Fruit fly (Drosophila melanogaster) whole organism, embryonic: Measurements from ENCODE around the gene CG14273.
A peak's percentile ranks its signal among the peaks of the same experiment; 100 is the strongest.

Experiments
- Adf1 ChIP-seq: fragments of 200-800 bp; sonication (Bioruptor generic); IDR thresholded peaks from 2 replicates; pipeline ENCODE4 v1.3.6; 2022; ENCODE audit warnings: missing biosample characterization, missing genetic modification characterization
- CG10321 ChIP-seq: fragments of 200-800 bp; sonication (Bioruptor generic); IDR thresholded peaks from 2 replicates; pipeline ENCODE4 v1.3.6; 2022; ENCODE audit warnings: missing biosample characterization, missing genetic modification characterization
- CG10654 ChIP-seq: fragments of 200-800 bp; sonication (Bioruptor generic); optimal IDR thresholded peaks from 2 replicates; lab custom pipeline; 2016; ENCODE audit warnings: missing biosample characterization, missing genetic modification characterization
- CG13624 ChIP-seq: fragments of 200-800 bp; sonication (Bioruptor generic); optimal IDR thresholded peaks from 2 replicates; lab custom pipeline; 2016; ENCODE audit warnings: missing biosample characterization, missing genetic modification characterization
- CG13775 ChIP-seq: fragments of 200-800 bp; sonication (Bioruptor generic); optimal IDR thresholded peaks from 3 replicates; lab custom pipeline; 2017; ENCODE audit warnings: missing biosample characterization, mild to moderate bottlenecking, missing genetic modification characterization
- CG17385 ChIP-seq: fragments of 200-800 bp; sonication (Bioruptor generic); optimal IDR thresholded peaks from 3 replicates; lab custom pipeline; 2018; ENCODE audit warnings: missing biosample characterization, mild to moderate bottlenecking, missing genetic modification characterization
- CG17568 ChIP-seq: fragments of 200-800 bp; sonication (Bioruptor generic); optimal IDR thresholded peaks from 2 replicates; lab custom pipeline; 2018; ENCODE audit warnings: missing biosample characterization, mild to moderate bottlenecking, missing genetic modification characterization, moderate library complexity
- CG18476 ChIP-seq: fragments of 200-800 bp; sonication (Bioruptor generic); optimal IDR thresholded peaks from 2 replicates; lab custom pipeline; 2016; ENCODE audit warnings: missing biosample characterization, mild to moderate bottlenecking, missing genetic modification characterization
- CG18599 ChIP-seq: fragments of 200-800 bp; sonication (Bioruptor generic); optimal IDR thresholded peaks from 3 replicates; lab custom pipeline; 2017; ENCODE audit warnings: missing biosample characterization, missing genetic modification characterization, mild to moderate bottlenecking, moderate library complexity, missing genetic modification reagents
- CG2678 ChIP-seq: fragments of 200-800 bp; sonication (Bioruptor generic); optimal IDR thresholded peaks from 3 replicates; lab custom pipeline; 2019; ENCODE audit warnings: missing biosample characterization, mild to moderate bottlenecking, missing genetic modification characterization, moderate library complexity
- CG31224 ChIP-seq: fragments of 200-800 bp; sonication (Bioruptor generic); IDR thresholded peaks from 2 replicates; pipeline ENCODE4 v1.3.6; 2022; ENCODE audit warnings: missing biosample characterization, missing genetic modification characterization
- CG32532 ChIP-seq: fragments of 200-800 bp; sonication (Bioruptor generic); IDR thresholded peaks from 2 replicates; pipeline ENCODE4 v1.3.6; 2022; ENCODE audit warnings: missing biosample characterization, missing genetic modification characterization
- CG34224 ChIP-seq: fragments of 200-800 bp; sonication (Bioruptor generic); IDR thresholded peaks from 3 replicates; pipeline ENCODE4 v1.3.6; 2022; ENCODE audit warnings: missing biosample characterization, missing genetic modification characterization; ENCODE audit not compliant: partially characterized antibody
- CG3995 ChIP-seq: fragments of 200-800 bp; sonication (Bioruptor generic); optimal IDR thresholded peaks from 3 replicates; lab custom pipeline; 2016; ENCODE audit warnings: missing biosample characterization, missing genetic modification characterization
- CG43689 ChIP-seq: fragments of 200-800 bp; sonication (Bioruptor generic); IDR thresholded peaks from 2 replicates; pipeline ENCODE4 v1.3.6; 2022; ENCODE audit warnings: missing biosample characterization, missing genetic modification characterization
- CG7963 ChIP-seq: fragments of 200-800 bp; sonication (Bioruptor generic); IDR thresholded peaks from 3 replicates; pipeline ENCODE4 v1.3.6; 2022; ENCODE audit warnings: missing biosample characterization, missing genetic modification characterization; ENCODE audit not compliant: partially characterized antibody
- CG8924 ChIP-seq: fragments of 200-800 bp; optimal IDR thresholded peaks from 3 replicates; lab custom pipeline; 2019; ENCODE audit warnings: missing biosample characterization, mild to moderate bottlenecking, missing genetic modification characterization, moderate library complexity
- CG9609 ChIP-seq: fragments of 200-800 bp; sonication (Bioruptor generic); optimal IDR thresholded peaks from 3 replicates; lab custom pipeline; 2016; ENCODE audit warnings: missing biosample characterization, missing genetic modification characterization
- CrebB ChIP-seq: fragments of 200-800 bp; sonication (Bioruptor generic); optimal IDR thresholded peaks from 3 replicates; lab custom pipeline; 2018; ENCODE audit warnings: missing biosample characterization, mild to moderate bottlenecking, missing genetic modification characterization
- D19A ChIP-seq: fragments of 200-800 bp; optimal IDR thresholded peaks from 3 replicates; lab custom pipeline; 2019; ENCODE audit warnings: missing biosample characterization, mild to moderate bottlenecking, missing genetic modification characterization, moderate library complexity
- Dref ChIP-seq: fragments of 200-800 bp; sonication (Bioruptor generic); IDR thresholded peaks from 2 replicates; pipeline ENCODE4 v1.3.6; 2022; ENCODE audit warnings: missing biosample characterization, missing genetic modification characterization
- ERR ChIP-seq: fragments of 200-800 bp; sonication (Bioruptor generic); optimal IDR thresholded peaks from 2 replicates; lab custom pipeline; 2016; ENCODE audit warnings: missing biosample characterization, missing genetic modification characterization
- Gug ChIP-seq: fragments of 200-800 bp; sonication (Bioruptor generic); IDR thresholded peaks from 4 replicates; pipeline ENCODE4 v1.3.6; 2022; ENCODE audit warnings: missing biosample characterization, missing genetic modification characterization
- HLH54F ChIP-seq: fragments of 200-800 bp; sonication (Bioruptor generic); optimal IDR thresholded peaks from 3 replicates; lab custom pipeline; 2016; ENCODE audit warnings: missing biosample characterization, missing genetic modification characterization
- Jarid2 ChIP-seq: fragments of 200-800 bp; sonication (Bioruptor generic); optimal IDR thresholded peaks from 3 replicates; lab custom pipeline; 2017; ENCODE audit warnings: mild to moderate bottlenecking, missing biosample characterization, missing genetic modification reagents, missing genetic modification characterization
- Max ChIP-seq: fragments of 200-800 bp; sonication (Bioruptor generic); optimal IDR thresholded peaks from 2 replicates; lab custom pipeline; 2016; ENCODE audit warnings: missing biosample characterization, mild to moderate bottlenecking, missing genetic modification characterization
- Neu2 ChIP-seq: fragments of 200-800 bp; sonication (Bioruptor generic); optimal IDR thresholded peaks from 3 replicates; lab custom pipeline; 2016; ENCODE audit warnings: missing biosample characterization, missing genetic modification characterization, borderline replicate concordance
- Nf-YC ChIP-seq: fragments of 200-800 bp; optimal IDR thresholded peaks from 3 replicates; lab custom pipeline; 2019; ENCODE audit warnings: missing biosample characterization, mild to moderate bottlenecking, missing genetic modification characterization, moderate library complexity
- Sox100B ChIP-seq: fragments of 200-800 bp; sonication (Bioruptor generic); optimal IDR thresholded peaks from 3 replicates; lab custom pipeline; 2018; ENCODE audit warnings: missing biosample characterization, mild to moderate bottlenecking, missing genetic modification characterization
- Xbp1 ChIP-seq: fragments of 200-800 bp; sonication (Bioruptor generic); optimal IDR thresholded peaks from 3 replicates; lab custom pipeline; 2016; ENCODE audit warnings: missing biosample characterization, mild to moderate bottlenecking, missing genetic modification characterization
- abd-A ChIP-seq: fragments of 200-800 bp; sonication (Bioruptor generic); optimal IDR thresholded peaks from 3 replicates; lab custom pipeline; 2019; ENCODE audit warnings: missing biosample characterization, mild to moderate bottlenecking, missing genetic modification characterization, moderate library complexity
- ac ChIP-seq: fragments of 200-800 bp; sonication (Bioruptor generic); optimal IDR thresholded peaks from 3 replicates; lab custom pipeline; 2017; ENCODE audit warnings: missing biosample characterization, mild to moderate bottlenecking, missing genetic modification characterization
- az2 ChIP-seq: fragments of 200-800 bp; sonication (Bioruptor generic); optimal IDR thresholded peaks from 3 replicates; lab custom pipeline; 2016; ENCODE audit warnings: missing biosample characterization, missing genetic modification characterization
- croc ChIP-seq: fragments of 200-800 bp; sonication (Bioruptor generic); conservative IDR thresholded peaks from 3 replicates; pipeline ENCODE4 v1.3.6; 2022; ENCODE audit warnings: missing biosample characterization, missing genetic modification characterization
- dimm ChIP-seq: fragments of 200-800 bp; sonication (Bioruptor generic); IDR thresholded peaks from 2 replicates; pipeline ENCODE4 v1.3.6; 2022; ENCODE audit warnings: missing biosample characterization, missing genetic modification characterization
- eve ChIP-seq, 2 experiments: fragments of >200 bp; optimal IDR thresholded peaks; 2 replicates each; lab custom pipeline; 2017; ENCODE audit warnings: missing biosample characterization in 2 of 2, missing genetic modification characterization in 2 of 2
- gce ChIP-seq: fragments of 200-800 bp; sonication (Bioruptor generic); IDR thresholded peaks from 3 replicates; pipeline ENCODE4 v1.3.6; 2022; ENCODE audit warnings: missing biosample characterization, missing genetic modification characterization
- gcm2 ChIP-seq: fragments of 200-800 bp; sonication (Bioruptor generic); optimal IDR thresholded peaks from 2 replicates; lab custom pipeline; 2016; ENCODE audit warnings: missing biosample characterization, missing genetic modification characterization
- jigr1 ChIP-seq: fragments of 200-800 bp; sonication (Bioruptor generic); IDR thresholded peaks from 3 replicates; pipeline ENCODE4 v1.3.6; 2022; ENCODE audit warnings: missing biosample characterization, missing genetic modification characterization
- jing ChIP-seq: fragments of 200-800 bp; sonication (Bioruptor generic); optimal IDR thresholded peaks from 2 replicates; lab custom pipeline; 2018; ENCODE audit warnings: missing biosample characterization, mild to moderate bottlenecking, missing genetic modification characterization
- klu ChIP-seq: fragments of 200-800 bp; sonication (Bioruptor generic); IDR thresholded peaks from 2 replicates; pipeline ENCODE4 v1.3.6; 2022; ENCODE audit warnings: missing biosample characterization, missing genetic modification characterization
- nom ChIP-seq: fragments of 200-800 bp; sonication (Bioruptor generic); optimal IDR thresholded peaks from 2 replicates; lab custom pipeline; 2017; ENCODE audit warnings: missing biosample characterization, missing genetic modification characterization, mild to moderate bottlenecking, moderate library complexity, missing genetic modification reagents
- org-1 ChIP-seq: fragments of 200-800 bp; sonication (Bioruptor generic); optimal IDR thresholded peaks from 2 replicates; lab custom pipeline; 2017; ENCODE audit warnings: missing biosample characterization, missing genetic modification characterization
- pho ChIP-seq: fragments of 200-800 bp; sonication (Bioruptor generic); optimal IDR thresholded peaks from 2 replicates; lab custom pipeline; 2016; ENCODE audit warnings: missing biosample characterization, missing genetic modification characterization
- repo ChIP-seq: fragments of 200-800 bp; sonication (Bioruptor generic); optimal IDR thresholded peaks from 2 replicates; lab custom pipeline; 2016; ENCODE audit warnings: missing biosample characterization, missing genetic modification characterization
- slou ChIP-seq: fragments of 200-800 bp; sonication (Bioruptor generic); optimal IDR thresholded peaks from 3 replicates; lab custom pipeline; 2016; ENCODE audit warnings: missing biosample characterization, missing genetic modification characterization
- sna ChIP-seq: fragments of 200-800 bp; sonication (Bioruptor generic); IDR thresholded peaks from 2 replicates; pipeline ENCODE4 v1.3.6; 2022; ENCODE audit warnings: missing biosample characterization, missing genetic modification characterization; ENCODE audit not compliant: partially characterized antibody
- sug ChIP-seq: fragments of 200-800 bp; optimal IDR thresholded peaks from 2 replicates; lab custom pipeline; 2019; ENCODE audit warnings: missing biosample characterization, mild to moderate bottlenecking, missing genetic modification characterization, moderate library complexity
- trem ChIP-seq: fragments of 200-800 bp; optimal IDR thresholded peaks from 3 replicates; lab custom pipeline; 2019; ENCODE audit warnings: missing biosample characterization, mild to moderate bottlenecking, missing genetic modification characterization, moderate library complexity
- z ChIP-seq: fragments of 200-800 bp; sonication (Bioruptor generic); IDR thresholded peaks from 3 replicates; pipeline ENCODE4 v1.3.6; 2022; ENCODE audit warnings: missing biosample characterization, missing genetic modification characterization
- zen2 ChIP-seq: fragments of 200-800 bp; sonication (Bioruptor generic); IDR thresholded peaks from 3 replicates; pipeline ENCODE4 v1.3.6; 2022; ENCODE audit warnings: missing biosample characterization, missing genetic modification characterization; ENCODE audit not compliant: partially characterized antibody

The CG14273 gene

dm6 chr2L:8381508-8382036 lies 39.1 kb downstream of the CG14273 start, which contains the start of gene AlaRS (continued):
- TF ChIP-seq CG7963 (no peak), pho (GFP tag; lab: Kevin White, UChicago) (no peak), CG17568 (peak; percentile 29), slou (no peak), dimm (GFP tag; lab: Robert Waterston, UW) (no peak), org-1 (GFP tag; lab: Kevin White, UChicago) (no peak), CG34224 (GFP tag; lab: Robert Waterston, UW) (peak; percentile 61), trem (peak; percentile 53), Nf-YC (peak; percentile 40), CG18476 (GFP tag; lab: Kevin White, UChicago) (peak; percentile 12), gcm2 (GFP tag; lab: Kevin White, UChicago) (no peak), CG17385 (GFP tag; lab: Kevin White, UChicago) (peak; percentile 37), jing (GFP tag; lab: Kevin White, UChicago) (no peak), CG13624 (GFP tag; lab: Kevin White, UChicago) (peak; percentile 20), sna (GFP tag; lab: Robert Waterston, UW) (peak; percentile 75), az2 (GFP tag; lab: Kevin White, UChicago) (no peak), nom (peak; percentile 34), CG43689 (GFP tag; lab: Robert Waterston, UW) (no peak), CG32532 (GFP tag; lab: Robert Waterston, UW) (no peak; the same call in 1 of the 2 replicates), HLH54F (GFP tag; lab: Kevin White, UChicago) (no peak), repo (GFP tag; lab: Kevin White, UChicago) (no peak), sug (tag; lab: Kevin White, UChicago) (peak; percentile 33), z (GFP tag; lab: Robert Waterston, UW) (no peak), D19A (tag; lab: Kevin White, UChicago) (peak; percentile 19), CG13775 (GFP tag; lab: Kevin White, UChicago) (peak; percentile 44), Gug (GFP tag; lab: Robert Waterston, UW) (no peak), CG3995 (peak; percentile 13), eve (GFP tag; optimal IDR thresholded peaks at IDR 0.05; lab: Kevin White, UChicago) (no peak), Sox100B (peak; percentile 26), ac (GFP tag; lab: Kevin White, UChicago) (no peak), Neu2 (GFP tag; lab: Kevin White, UChicago) (no peak), abd-A (tag; lab: Kevin White, UChicago) (no peak), gce (GFP tag; lab: Robert Waterston, UW) (no peak), Jarid2 (GFP tag; lab: Kevin White, UChicago) (no peak), Adf1 (no peak), zen2 (GFP tag; lab: Robert Waterston, UW) (peak; percentile 59; the same call in 1 of the 3 replicates), CG10321 (GFP tag; lab: Robert Waterston, UW) (no peak), CG8924 (tag; lab: Kevin White, UChicago) (peak; percentile 28), CG9609 (GFP tag; lab: Kevin White, UChicago) (no peak), jigr1 (GFP tag; lab: Robert Waterston, UW) (no peak; the same call in 2 of the 3 replicates), klu (0 out of 2 replicates have a peak, but pooled peaks have one; percentile 18), CG18599 (GFP tag; lab: Kevin White, UChicago) (peak; percentile 56), Max (peak; percentile 36), Dref (GFP tag; lab: Robert Waterston, UW) (peak; percentile 68), ERR (GFP tag; lab: Kevin White, UChicago) (no peak), CG10654 (GFP tag; lab: Kevin White, UChicago) (peak; percentile 6), CG31224 (GFP tag; lab: Robert Waterston, UW) (no peak), croc (GFP tag; lab: Robert Waterston, UW) (no peak), CrebB (tag; lab: Kevin White, UChicago) (no peak), Xbp1 (GFP tag; lab: Kevin White, UChicago) (peak; percentile 18), CG2678 (tag; lab: Kevin White, UChicago) (peak; percentile 50)
